Worm (Caenorhabditis elegans) whole organism, L2 larva: ENCODE data around the gene ace-4.

Experiments
- R02D3.7 ChIP-seq: fragments of 150-350 bp; optimal IDR thresholded peaks from 2 replicates; lab custom pipeline; 2014; ENCODE audit warnings: missing biosample characterization, missing genetic modification characterization
- alr-1 ChIP-seq: fragments of 150-350 bp; optimal IDR thresholded peaks from 2 replicates; lab custom pipeline; 2014; ENCODE audit warnings: missing biosample characterization, missing genetic modification characterization
- ceh-16 ChIP-seq: fragments of 150-350 bp; optimal IDR thresholded peaks from 2 replicates; lab custom pipeline; 2014; ENCODE audit warnings: missing biosample characterization, missing genetic modification characterization
- nhr-21 ChIP-seq: fragments of 150-350 bp; optimal IDR thresholded peaks from 2 replicates; lab custom pipeline; 2014; ENCODE audit warnings: missing biosample characterization, missing genetic modification characterization
- sem-4 ChIP-seq: fragments of 150-350 bp; optimal IDR thresholded peaks from 2 replicates; lab custom pipeline; 2014; ENCODE audit warnings: missing biosample characterization, missing genetic modification reagents, missing genetic modification characterization

Gene ace-4

ce11 chrII:14252057-14252456 lies 54.2 kb downstream of the ace-4 start, which contains the start of gene Y54G11A.2:
Gene Y54G11A.2, plus strand, starts transcription at chrII:14252357.
- TF ChIP-seq sem-4 (tag; lab: Kevin White, UChicago) (no peak), nhr-21 (tag; lab: Kevin White, UChicago) (no peak), R02D3.7 (tag; lab: Kevin White, UChicago) (no peak), alr-1 (tag; lab: Kevin White, UChicago) (no peak), ceh-16 (tag; lab: Kevin White, UChicago) (no peak)
- TF ChIP-seq, all 48 proteins: peak for 0
